Worm (Caenorhabditis elegans) whole organism, young adult: Measurements from ENCODE around the gene idpc-5.

Source experiments
- F10E7.11 ChIP-seq: sonication (generic microtip); optimal IDR thresholded peaks from 2 replicates; lab custom pipeline; 2017; ENCODE audit warnings: mild to moderate bottlenecking, missing genetic modification characterization, moderate library complexity, missing compliant biosample characterization
- F37B4.10 ChIP-seq: fragments of 200-800 bp; sonication (Bioruptor generic); IDR thresholded peaks from 2 replicates; pipeline ENCODE4 v1.3.6; 2022; ENCODE audit warnings: missing genetic modification characterization, missing compliant biosample characterization
- F39B2.1 ChIP-seq: fragments of 200-800 bp; sonication (Bioruptor generic); IDR thresholded peaks from 2 replicates; pipeline ENCODE4 v1.3.6; 2022; ENCODE audit warnings: missing genetic modification reagents, missing genetic modification characterization, missing compliant biosample characterization
- F49E8.2 ChIP-seq: sonication (generic microtip); optimal IDR thresholded peaks from 3 replicates; lab custom pipeline; 2017; ENCODE audit warnings: missing genetic modification characterization, mild to moderate bottlenecking, missing compliant biosample characterization, antibody characterized with exemption, moderate library complexity; ENCODE audit not compliant: insufficient read depth
- T07F8.4 ChIP-seq: sonication (generic microtip); optimal IDR thresholded peaks from 2 replicates; lab custom pipeline; 2016; ENCODE audit warnings: mild to moderate bottlenecking, missing genetic modification characterization, moderate library complexity, missing compliant biosample characterization
- Y79H2A.3 ChIP-seq: fragments of 200-800 bp; sonication (Bioruptor generic); conservative IDR thresholded peaks from 2 replicates; pipeline ENCODE4 v1.3.6; 2022; ENCODE audit warnings: missing genetic modification reagents, missing genetic modification characterization, missing compliant biosample characterization
- ZK185.1 ChIP-seq: sonication (generic microtip); optimal IDR thresholded peaks from 2 replicates; lab custom pipeline; 2016; ENCODE audit warnings: mild to moderate bottlenecking, missing genetic modification characterization, missing compliant biosample characterization; ENCODE audit not compliant: poor library complexity, severe bottlenecking
- ccch-3 ChIP-seq: fragments of 200-800 bp; sonication (Bioruptor generic); optimal IDR thresholded peaks from 2 replicates; lab custom pipeline; 2018; ENCODE audit warnings: mild to moderate bottlenecking, missing genetic modification characterization, missing compliant biosample characterization
- cebp-1 ChIP-seq, 2 experiments: fragments of 200-800 bp in 1 of 2; sonication (Bioruptor generic) in 1 of 2; sonication (generic microtip) in 1 of 2; IDR thresholded peaks in 1 of 2; optimal IDR thresholded peaks in 1 of 2; 2 replicates each; pipeline versions ENCODE4 v1.3.6 to Lab custom; 2017 to 2022; ENCODE audit warnings: missing compliant biosample characterization in 2 of 2, missing genetic modification characterization in 2 of 2, mild to moderate bottlenecking in 1 of 2, missing genetic modification reagents in 1 of 2, moderate library complexity in 1 of 2
- ceh-100 ChIP-seq: fragments of 200-800 bp; sonication (Bioruptor generic); IDR thresholded peaks from 2 replicates; pipeline ENCODE4 v1.3.6; 2022; ENCODE audit warnings: missing genetic modification reagents, missing genetic modification characterization, missing compliant biosample characterization
- ceh-58 ChIP-seq: fragments of 200-800 bp; sonication (Bioruptor generic); IDR thresholded peaks from 2 replicates; pipeline ENCODE4 v1.3.6; 2022; ENCODE audit warnings: missing genetic modification characterization, missing compliant biosample characterization
- ceh-79 ChIP-seq: sonication (generic microtip); optimal IDR thresholded peaks from 2 replicates; lab custom pipeline; 2017; ENCODE audit warnings: mild to moderate bottlenecking, missing genetic modification characterization, missing compliant biosample characterization
- efl-1 ChIP-seq: fragments of 150-350 bp; optimal IDR thresholded peaks from 2 replicates; lab custom pipeline; 2014; ENCODE audit warnings: missing biosample characterization, missing genetic modification reagents, missing genetic modification characterization
- egl-18 ChIP-seq: fragments of 200-800 bp; sonication (Bioruptor generic); IDR thresholded peaks from 2 replicates; pipeline ENCODE4 v1.3.6; 2022; ENCODE audit warnings: missing genetic modification reagents, missing genetic modification characterization, missing compliant biosample characterization
- egl-44 ChIP-seq: fragments of 200-800 bp; sonication (Bioruptor generic); IDR thresholded peaks from 2 replicates; pipeline ENCODE4 v1.3.6; 2022; ENCODE audit warnings: missing genetic modification reagents, missing genetic modification characterization, missing compliant biosample characterization
- hlh-12 ChIP-seq: sonication (generic microtip); optimal IDR thresholded peaks from 2 replicates; lab custom pipeline; 2016; ENCODE audit warnings: missing genetic modification characterization, missing compliant biosample characterization
- hmg-1.2 ChIP-seq: fragments of 200-800 bp; sonication (Bioruptor generic); IDR thresholded peaks from 2 replicates; pipeline ENCODE4 v1.3.6; 2022; ENCODE audit warnings: missing genetic modification reagents, missing genetic modification characterization, missing compliant biosample characterization
- hmg-20 ChIP-seq: fragments of 200-800 bp; sonication (Bioruptor generic); IDR thresholded peaks from 2 replicates; pipeline ENCODE4 v1.3.6; 2022; ENCODE audit warnings: missing genetic modification reagents, missing genetic modification characterization, missing compliant biosample characterization
- let-607 ChIP-seq, 2 experiments: fragments of 200-800 bp in 1 of 2; sonication (Bioruptor generic) in 1 of 2; sonication (generic microtip) in 1 of 2; optimal IDR thresholded peaks; 2 replicates each; lab custom pipeline; 2016 to 2018; ENCODE audit warnings: mild to moderate bottlenecking in 2 of 2, missing compliant biosample characterization in 2 of 2, missing genetic modification characterization in 2 of 2, moderate library complexity in 2 of 2, missing genotype in 1 of 2
- lin-26 ChIP-seq: fragments of 200-800 bp; sonication (Bioruptor generic); IDR thresholded peaks from 2 replicates; pipeline ENCODE4 v1.3.6; 2022; ENCODE audit warnings: missing genetic modification reagents, missing genetic modification characterization, missing compliant biosample characterization
- madf-6 ChIP-seq: fragments of 200-800 bp; sonication (Bioruptor generic); IDR thresholded peaks from 2 replicates; pipeline ENCODE4 v1.3.6; 2022; ENCODE audit warnings: missing genetic modification reagents, missing genetic modification characterization, missing compliant biosample characterization
- mcd-1 ChIP-seq: fragments of 200-800 bp; sonication (Bioruptor generic); IDR thresholded peaks from 2 replicates; pipeline ENCODE4 v1.3.6; 2022; ENCODE audit warnings: missing genetic modification reagents, missing genetic modification characterization, missing compliant biosample characterization
- nhr-80 ChIP-seq: sonication (generic microtip); optimal IDR thresholded peaks from 2 replicates; lab custom pipeline; 2016; ENCODE audit warnings: missing genetic modification characterization, missing compliant biosample characterization
- pbrm-1 ChIP-seq: fragments of 200-800 bp; sonication (Bioruptor generic); IDR thresholded peaks from 2 replicates; pipeline ENCODE4 v1.3.6; 2022; ENCODE audit warnings: missing genetic modification reagents, missing genetic modification characterization, missing compliant biosample characterization
- rcor-1 ChIP-seq: fragments of 200-800 bp; sonication (Bioruptor generic); IDR thresholded peaks from 2 replicates; pipeline ENCODE4 v1.3.6; 2022; ENCODE audit warnings: missing genetic modification reagents, missing genetic modification characterization, missing compliant biosample characterization
- rpc-1 ChIP-seq, 2 experiments: fragments of 150-350 bp in 1 of 2; sonication (generic microtip) in 1 of 2; optimal IDR thresholded peaks; 2 replicates each; lab custom pipeline; 2014 to 2018; ENCODE audit warnings: missing biosample characterization in 1 of 2, missing genetic modification characterization in 1 of 2, missing genetic modification reagents in 1 of 2, missing genotype in 1 of 2
- snpc-1.3 ChIP-seq: sonication (generic microtip); optimal IDR thresholded peaks from 2 replicates; lab custom pipeline; 2017; ENCODE audit warnings: missing genetic modification characterization, mild to moderate bottlenecking, missing compliant biosample characterization, antibody characterized with exemption, moderate library complexity, missing genotype, missing genetic modification reagents; ENCODE audit not compliant: insufficient read depth
- snpc-3.4 ChIP-seq: sonication (generic microtip); optimal IDR thresholded peaks from 2 replicates; lab custom pipeline; 2017; ENCODE audit warnings: missing genetic modification characterization, mild to moderate bottlenecking, missing compliant biosample characterization, antibody characterized with exemption, moderate library complexity, missing genotype, missing genetic modification reagents
- snpc-4 ChIP-seq, 5 experiments: fragments of 150-350 bp in 1 of 5; sonication (generic microtip) in 4 of 5; optimal IDR thresholded peaks; 2 replicates each; lab custom pipeline; 2014 to 2018; ENCODE audit warnings: missing genetic modification characterization in 5 of 5, missing biosample characterization in 3 of 5, antibody characterized with exemption in 2 of 5, mild to moderate bottlenecking in 2 of 5, missing compliant biosample characterization in 2 of 5, missing genotype in 2 of 5, moderate library complexity in 2 of 5, missing genetic modification reagents in 1 of 5
- tlf-1 ChIP-seq: fragments of 200-800 bp; sonication (Bioruptor generic); optimal IDR thresholded peaks from 2 replicates; lab custom pipeline; 2018; ENCODE audit warnings: mild to moderate bottlenecking, missing genetic modification characterization, missing compliant biosample characterization
- ztf-18 ChIP-seq: sonication (generic microtip); optimal IDR thresholded peaks from 2 replicates; lab custom pipeline; 2016; ENCODE audit warnings: missing genotype, mild to moderate bottlenecking, missing genetic modification characterization, missing compliant biosample characterization
- ztf-26 ChIP-seq: sonication (generic microtip); optimal IDR thresholded peaks from 2 replicates; lab custom pipeline; 2017; ENCODE audit warnings: missing genetic modification characterization, missing compliant biosample characterization

The idpc-5 gene

ce11 chrV:9583323-9583644 lies 39.5 kb downstream of the idpc-5 start, which contains the start of gene K09G1.1:
Gene K09G1.1, plus strand, starts transcription at chrV:9583545.
- TF ChIP-seq snpc-3.4 (tag; lab: Kevin White, UChicago) = no peak
- TF ChIP-seq hmg-20 (GFP tag; lab: Robert Waterston, UW) = no peak
- TF ChIP-seq ceh-100 = no peak
- no peak for TF ChIP-seq hmg-1.2 (GFP tag; lab: Robert Waterston, UW)
- no peak for TF ChIP-seq F10E7.11 (tag; lab: Kevin White, UChicago)
- no peak for TF ChIP-seq F37B4.10
- no peak for TF ChIP-seq ZK185.1 (tag; lab: Kevin White, UChicago)

DNA sequence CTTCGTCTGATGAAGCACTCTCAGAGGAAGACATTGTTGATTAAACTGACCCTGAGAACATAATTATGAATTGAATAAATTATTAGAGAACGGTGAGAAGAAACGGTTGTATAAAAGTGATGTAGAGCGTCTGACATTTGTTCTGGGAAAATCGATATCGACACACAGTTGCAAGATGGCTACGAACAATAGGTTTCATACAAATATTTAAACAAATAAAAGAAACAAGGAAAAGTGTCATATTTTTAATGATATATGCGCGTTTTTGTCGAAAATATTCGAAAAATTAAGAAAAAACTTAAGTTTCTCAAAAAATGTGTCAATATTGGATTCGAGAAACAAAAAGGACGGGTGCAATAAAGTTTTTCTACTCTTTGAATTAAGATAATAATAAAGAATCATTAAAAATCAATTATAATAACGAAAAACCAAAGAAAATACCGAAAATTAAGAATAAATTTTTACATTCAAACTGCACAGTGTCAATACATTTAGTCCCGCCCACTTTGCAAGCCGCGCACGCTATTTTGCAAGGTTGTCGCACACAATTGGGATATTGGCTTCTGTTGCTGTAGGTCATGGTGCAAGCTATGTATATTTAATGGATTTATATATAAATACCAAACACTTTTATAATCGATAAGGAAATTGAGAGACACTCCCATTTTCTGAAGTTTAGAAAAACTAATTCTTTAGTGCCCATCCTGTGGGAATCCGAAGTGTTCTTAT lies 40.0 kb downstream of the idpc-5 start, which contains the start of gene rtfo-1:
rtfo-1 (minus strand) TSS at position 51 of the 729 bp plus-strand sequence.
- TF ChIP-seq rpc-1 (optimal IDR thresholded peaks at IDR 0.05; lab: Kevin White, UChicago) = peak; percentile 42
- no peak for TF ChIP-seq rpc-1 (tag; optimal IDR thresholded peaks at IDR 0.05; lab: Kevin White, UChicago)
- no peak for TF ChIP-seq nhr-80
- peak; percentile 34 for TF ChIP-seq ztf-18 (tag; lab: Kevin White, UChicago)
- no peak; the same call in 1 of the 2 replicates for TF ChIP-seq mcd-1 (GFP tag; lab: Robert Waterston, UW)
- TF ChIP-seq snpc-4 (GFP tag; optimal IDR thresholded peaks at IDR 0.05; lab: Kevin White, UChicago) = no peak
- TF ChIP-seq snpc-4 (tag; optimal IDR thresholded peaks at IDR 0.05; lab: Kevin White, UChicago) = peak in 2 of 4 experiments; percentile 28 to 56
- TF ChIP-seq pbrm-1 (GFP tag; lab: Robert Waterston, UW) = peak; percentile 49; the same call in 1 of the 2 replicates
- no peak for TF ChIP-seq ceh-58 (GFP tag; lab: Robert Waterston, UW)
- TF ChIP-seq ceh-79 (tag; lab: Kevin White, UChicago) = no peak
- TF ChIP-seq madf-6 (GFP tag; lab: Robert Waterston, UW) = peak; percentile 12; the same call in 1 of the 2 replicates
- peak; percentile 12 for TF ChIP-seq ZK185.1 (tag; lab: Kevin White, UChicago)
- peak; percentile 1 for TF ChIP-seq efl-1
- TF ChIP-seq egl-44 = no peak
- TF ChIP-seq snpc-1.3 (tag; lab: Kevin White, UChicago) = peak; percentile 54
- peak in 1 of 2 experiments; percentile 12 for TF ChIP-seq let-607 (tag; optimal IDR thresholded peaks at IDR 0.05; lab: Kevin White, UChicago)

DNA sequence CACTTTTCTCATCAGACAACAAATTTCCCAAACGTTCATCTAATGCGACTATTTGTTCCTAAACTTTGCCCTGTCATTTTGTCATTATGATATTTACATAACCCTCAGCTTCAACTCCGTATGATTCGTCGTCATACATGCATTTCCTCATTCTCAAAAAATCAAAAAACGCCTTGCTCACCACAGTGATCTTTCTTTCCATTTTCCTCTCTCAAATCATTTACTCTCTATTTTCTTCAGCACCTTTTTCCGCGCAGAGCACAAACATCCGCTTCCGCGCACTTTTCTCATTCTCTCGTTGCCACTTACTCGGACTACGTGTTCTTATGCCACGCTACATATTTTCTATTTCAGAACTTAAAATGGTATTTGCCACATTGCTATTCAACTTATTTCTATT lies 45.7 kb downstream of the idpc-5 start, which contains the start of gene F25B3.2:
F25B3.2 (plus strand) TSS at position 301 of the 400 bp plus-strand sequence.
- TF ChIP-seq F49E8.2 (tag; lab: Kevin White, UChicago) (no peak), egl-18 (GFP tag; lab: Robert Waterston, UW) (no peak), hlh-12 (no peak), tlf-1 (no peak), lin-26 (GFP tag; lab: Robert Waterston, UW) (no peak), T07F8.4 (tag; lab: Kevin White, UChicago) (no peak), cebp-1 (GFP tag; IDR thresholded peaks at IDR 0.05; lab: Robert Waterston, UW) (no peak), cebp-1 (tag; optimal IDR thresholded peaks at IDR 0.05; lab: Kevin White, UChicago) (no peak), ztf-26 (tag; lab: Kevin White, UChicago) (no peak), Y79H2A.3 (GFP tag; lab: Robert Waterston, UW) (no peak), rpc-1 (optimal IDR thresholded peaks at IDR 0.05; lab: Kevin White, UChicago) (no peak), rpc-1 (tag; optimal IDR thresholded peaks at IDR 0.05; lab: Kevin White, UChicago) (no peak), F39B2.1 (GFP tag; lab: Robert Waterston, UW) (no peak), rcor-1 (GFP tag; lab: Robert Waterston, UW) (no peak), ccch-3 (no peak), efl-1 (no peak)
